Fruit fly (Drosophila melanogaster): Measurements from ENCODE around the gene Rhau.
A peak's percentile ranks its signal among the peaks of the same experiment; 100 is the strongest.

Gene Rhau

DNA sequence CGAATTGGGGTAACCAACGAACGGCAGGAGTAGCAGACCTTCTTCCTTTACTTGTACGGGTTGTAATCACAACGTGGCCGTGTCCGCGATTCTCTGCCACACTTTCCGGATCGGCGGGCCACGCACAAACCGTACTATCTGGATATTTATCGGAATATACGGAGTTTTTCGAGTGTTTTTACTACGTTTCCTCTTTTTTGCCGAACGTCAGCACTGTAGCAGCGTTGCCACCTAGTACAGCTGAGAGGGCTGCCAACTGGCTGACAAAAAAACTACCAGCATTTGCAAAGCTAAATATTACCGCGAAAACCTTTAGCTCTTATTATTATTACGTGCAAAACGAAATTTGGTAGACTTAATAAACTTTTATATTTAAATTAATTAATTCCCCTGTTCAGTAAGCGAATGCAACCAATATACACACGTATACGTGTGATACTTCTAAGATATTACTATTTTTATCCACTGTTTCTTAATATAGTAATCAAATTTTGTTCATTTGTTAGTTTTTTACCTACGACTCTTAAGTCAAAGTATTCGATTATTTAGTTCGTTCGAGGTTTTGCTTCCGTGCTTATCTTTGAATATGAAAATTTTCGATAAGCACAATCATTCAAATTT lies 23.6 kb downstream of the Rhau start, which contains the start of gene TM9SF2 (continued):
- TF ChIP-seq Awh (GFP tag; IDR thresholded peaks at IDR 0.05) (no peak), CG4617 (GFP tag; optimal IDR thresholded peaks at IDR 0.05; ENCODE audit: borderline replicate concordance) (peak; percentile 80), vfl (GFP tag; optimal IDR thresholded peaks at IDR 0.05) (peak; percentile 25), dm (GFP tag; optimal IDR thresholded peaks at IDR 0.05) (peak; percentile 7), jigr1 (GFP tag; IDR thresholded peaks at IDR 0.05) (no peak), ewg (GFP tag; optimal IDR thresholded peaks at IDR 0.05) (no peak), yki (optimal IDR thresholded peaks at IDR 0.05) (no peak), bigmax (GFP tag; optimal IDR thresholded peaks at IDR 0.05) (no peak), HLHmδ (GFP tag; optimal IDR thresholded peaks at IDR 0.05) (no peak), Ravus (GFP tag; IDR thresholded peaks at IDR 0.05) (no peak), ttk (GFP tag; IDR thresholded peaks at IDR 0.05) (no peak), B-H2 (GFP tag; optimal IDR thresholded peaks at IDR 0.05) (peak; percentile 23), unc-4 (GFP tag; IDR thresholded peaks at IDR 0.05; ENCODE audit: partially characterized antibody) (no peak), D (optimal IDR thresholded peaks at IDR 0.05) (peak; percentile 76), D (GFP tag; optimal IDR thresholded peaks at IDR 0.05) (no peak), CG7839 (tag; optimal IDR thresholded peaks at IDR 0.05) (no peak), CG14965 (GFP tag; optimal IDR thresholded peaks at IDR 0.05; ENCODE audit: borderline replicate concordance) (no peak), CG17385 (GFP tag; optimal IDR thresholded peaks at IDR 0.05) (peak; percentile 33), ara (GFP tag; IDR thresholded peaks at IDR 0.05) (peak; percentile 12; the same call in 1 of the 2 replicates), Xrp1 (GFP tag; IDR thresholded peaks at IDR 0.05) (no peak), bab2 (GFP tag; optimal IDR thresholded peaks at IDR 0.05) (peak; percentile 29), HLH3B (GFP tag; IDR thresholded peaks at IDR 0.05) (no peak), usp (GFP tag; optimal IDR thresholded peaks at IDR 0.05) (no peak), Abd-B (GFP tag; optimal IDR thresholded peaks at IDR 0.05) (no peak), CG12219 (GFP tag; optimal IDR thresholded peaks at IDR 0.05) (peak; percentile 0), CG12659 (GFP tag; optimal IDR thresholded peaks at IDR 0.05) (peak; percentile 48), HmgD (GFP tag; optimal IDR thresholded peaks at IDR 0.05) (peak; percentile 36), CG11456 (GFP tag; IDR thresholded peaks at IDR 0.05) (no peak; the same call in 2 of the 3 replicates), D19B (GFP tag; optimal IDR thresholded peaks at IDR 0.05) (no peak), croc (GFP tag; conservative IDR thresholded peaks at IDR 0.05) (no peak), ap (GFP tag; IDR thresholded peaks at IDR 0.05) (no peak), ci (GFP tag; IDR thresholded peaks at IDR 0.05) (no peak), grn (GFP tag; optimal IDR thresholded peaks at IDR 0.05) (no peak), Ssrp (tag; optimal IDR thresholded peaks at IDR 0.05) (no peak), Poxn (GFP tag; IDR thresholded peaks at IDR 0.05) (no peak), Lhr (GFP tag; optimal IDR thresholded peaks at IDR 0.05) (no peak), sima (GFP tag; optimal IDR thresholded peaks at IDR 0.05) (no peak), nmo (GFP tag; optimal IDR thresholded peaks at IDR 0.05) (peak; percentile 30), tio (GFP tag; optimal IDR thresholded peaks at IDR 0.05) (peak; percentile 13), Elba2 (GFP tag; optimal IDR thresholded peaks at IDR 0.05) (no peak), unpg (GFP tag; optimal IDR thresholded peaks at IDR 0.05) (no peak), CG34422 (GFP tag; IDR thresholded peaks at IDR 0.05) (0 out of 3 replicates have a peak, but pooled peaks have one; percentile 35), CG2202 (tag; optimal IDR thresholded peaks at IDR 0.05) (no peak), CG9609 (GFP tag; optimal IDR thresholded peaks at IDR 0.05) (peak; percentile 24), CG10366 (GFP tag; IDR thresholded peaks at IDR 0.05) (peak; percentile 56), CG10321 (GFP tag; IDR thresholded peaks at IDR 0.05) (no peak), lab (GFP tag; optimal IDR thresholded peaks at IDR 0.05) (peak; percentile 48), slbo (GFP tag; IDR thresholded peaks at IDR 0.05) (peak; percentile 74), pzg (GFP tag; optimal IDR thresholded peaks at IDR 0.05) (peak; percentile 49), CG4820 (GFP tag; optimal IDR thresholded peaks at IDR 0.05) (peak; percentile 24), Mrtf (GFP tag; IDR thresholded peaks at IDR 0.05) (no peak)

Measured in whole organism, embryonic.